Fruit fly (Drosophila melanogaster): ENCODE data around the gene Rpt5.
A peak's percentile ranks its signal among the peaks of the same experiment; 100 is the strongest.

The Rpt5 gene

dm6 chr3R:23781466-23781935, 28.8 kb downstream of the Rpt5 start, which contains the start of the genes Nup98-96 and mbc (continued):
- TF ChIP-seq Ets96B (tag; optimal IDR thresholded peaks at IDR 0.05) (peak; percentile 72), fd59A (GFP tag; optimal IDR thresholded peaks at IDR 0.05) (peak; percentile 64), achi (GFP tag; optimal IDR thresholded peaks at IDR 0.05) (peak; percentile 79), CG6163 (GFP tag; IDR thresholded peaks at IDR 0.05) (peak; percentile 82; the same call in 2 of the 3 replicates), Blimp-1 (GFP tag; optimal IDR thresholded peaks at IDR 0.05) (peak; percentile 6), Smox (GFP tag; optimal IDR thresholded peaks at IDR 0.05) (peak; percentile 88), CG11902 (GFP tag; optimal IDR thresholded peaks at IDR 0.05) (peak; percentile 89), CG11762 (GFP tag; optimal IDR thresholded peaks at IDR 0.05; ENCODE audit: insufficient read depth) (peak; percentile 65), salr (GFP tag; optimal IDR thresholded peaks at IDR 0.05) (peak; percentile 52 to 62), CG9139 (GFP tag; optimal IDR thresholded peaks at IDR 0.05) (peak; percentile 44), Gug (GFP tag; IDR thresholded peaks at IDR 0.05) (peak; percentile 79), Eip75B (GFP tag; optimal IDR thresholded peaks at IDR 0.05) (peak; percentile 88), cyc (GFP tag; optimal IDR thresholded peaks at IDR 0.05) (peak; percentile 93), topi (GFP tag; optimal IDR thresholded peaks at IDR 0.05) (peak; percentile 85), Sox15 (GFP tag; optimal IDR thresholded peaks at IDR 0.05) (peak; percentile 91), CG6792 (GFP tag; optimal IDR thresholded peaks at IDR 0.05) (peak; percentile 79), CG10669 (GFP tag; optimal IDR thresholded peaks at IDR 0.05) (peak; percentile 63), CG4318 (GFP tag; optimal IDR thresholded peaks at IDR 0.05) (peak; percentile 77), CG10631 (GFP tag; optimal IDR thresholded peaks at IDR 0.05) (peak; percentile 84), CG7368 (GFP tag; optimal IDR thresholded peaks at IDR 0.05) (peak; percentile 73), CG8319 (GFP tag; optimal IDR thresholded peaks at IDR 0.05) (peak; percentile 58), CG32006 (GFP tag; optimal IDR thresholded peaks at IDR 0.05) (peak; percentile 79), net (GFP tag; optimal IDR thresholded peaks at IDR 0.05) (peak; percentile 44), ss (GFP tag; optimal IDR thresholded peaks at IDR 0.05) (peak; percentile 53 to 73), spab (GFP tag; optimal IDR thresholded peaks at IDR 0.05) (peak; percentile 22), CG1621 (tag; optimal IDR thresholded peaks at IDR 0.05) (peak; percentile 77), OdsH (GFP tag; optimal IDR thresholded peaks at IDR 0.05) (peak; percentile 87), Sox14 (GFP tag; optimal IDR thresholded peaks at IDR 0.05) (peak; percentile 95), CG34406 (GFP tag; optimal IDR thresholded peaks at IDR 0.05) (peak; percentile 80), CG6808 (GFP tag; optimal IDR thresholded peaks at IDR 0.05) (peak; percentile 66), Hr39 (GFP tag; optimal IDR thresholded peaks at IDR 0.05) (peak; percentile 94), CG15336 (GFP tag; IDR thresholded peaks at IDR 0.05) (0 out of 2 replicates have a peak, but pooled peaks have one; percentile 40), dsx (GFP tag; optimal IDR thresholded peaks at IDR 0.05; ENCODE audit: poor library complexity, severe bottlenecking) (peak; percentile 48), CG3032 (tag; optimal IDR thresholded peaks at IDR 0.05) (peak; percentile 80), pdm3 (GFP tag; optimal IDR thresholded peaks at IDR 0.05) (peak; percentile 86), fkh (GFP tag; optimal IDR thresholded peaks at IDR 0.05) (peak; percentile 69), esn (GFP tag; optimal IDR thresholded peaks at IDR 0.05) (peak; percentile 89), Ets21C (GFP tag; optimal IDR thresholded peaks at IDR 0.05) (peak; percentile 90), CG31627 (GFP tag; optimal IDR thresholded peaks at IDR 0.05) (peak; percentile 95)

Data from whole organism, prepupa.